Fruit fly (Drosophila melanogaster) whole organism, wandering third instar larva: ENCODE measurements around the gene amrt.

Experiments used
- Abd-B ChIP-seq: fragments of >200 bp; optimal IDR thresholded peaks from 2 replicates; lab custom pipeline; 2017; ENCODE audit warnings: missing biosample characterization, missing genetic modification characterization
- CG32264 ChIP-seq: fragments of 200-800 bp; sonication (Bioruptor generic); optimal IDR thresholded peaks from 2 replicates; lab custom pipeline; 2016; ENCODE audit warnings: missing biosample characterization, missing genetic modification characterization
- Dfd ChIP-seq: fragments of >200 bp; optimal IDR thresholded peaks from 2 replicates; lab custom pipeline; 2017; ENCODE audit warnings: missing biosample characterization, missing genetic modification characterization
- Hr83 ChIP-seq: fragments of 200-300 bp; sonication (Bioruptor generic); optimal IDR thresholded peaks from 2 replicates; lab custom pipeline; 2016; ENCODE audit warnings: missing biosample characterization, mild to moderate bottlenecking, missing genetic modification characterization, moderate library complexity; ENCODE audit not compliant: poor library complexity, severe bottlenecking
- Myc ChIP-seq: fragments of >200 bp; optimal IDR thresholded peaks from 2 replicates; lab custom pipeline; 2017
- Sp1 ChIP-seq: fragments of 200-800 bp; sonication (Bioruptor generic); optimal IDR thresholded peaks from 3 replicates; lab custom pipeline; 2019; ENCODE audit warnings: missing biosample characterization, mild to moderate bottlenecking, missing genetic modification characterization, moderate library complexity
- dmrt93B ChIP-seq: fragments of 200-800 bp; sonication (Bioruptor generic); optimal IDR thresholded peaks from 2 replicates; lab custom pipeline; 2018; ENCODE audit warnings: missing biosample characterization, mild to moderate bottlenecking, missing genetic modification characterization
- h ChIP-seq: fragments of 200-800 bp; sonication (Bioruptor generic); optimal IDR thresholded peaks from 3 replicates; lab custom pipeline; 2016; ENCODE audit warnings: missing biosample characterization, mild to moderate bottlenecking, missing genetic modification characterization
- jim ChIP-seq: fragments of 175-275, 200-325 bp; sonication (Bioruptor generic); optimal IDR thresholded peaks from 2 replicates; lab custom pipeline; 2016; ENCODE audit warnings: missing biosample characterization, mild to moderate bottlenecking, missing genetic modification characterization
- lola ChIP-seq: fragments of >200 bp; optimal IDR thresholded peaks from 2 replicates; lab custom pipeline; 2017; ENCODE audit warnings: missing biosample characterization, missing genetic modification characterization
- psq ChIP-seq: fragments of 200-800 bp; sonication (Bioruptor generic); optimal IDR thresholded peaks from 3 replicates; lab custom pipeline; 2017; ENCODE audit warnings: missing biosample characterization, mild to moderate bottlenecking, missing genetic modification characterization, moderate library complexity
- usp ChIP-seq: fragments of >200 bp; optimal IDR thresholded peaks from 2 replicates; lab custom pipeline; 2017; ENCODE audit warnings: missing biosample characterization, missing genetic modification characterization

DNA sequence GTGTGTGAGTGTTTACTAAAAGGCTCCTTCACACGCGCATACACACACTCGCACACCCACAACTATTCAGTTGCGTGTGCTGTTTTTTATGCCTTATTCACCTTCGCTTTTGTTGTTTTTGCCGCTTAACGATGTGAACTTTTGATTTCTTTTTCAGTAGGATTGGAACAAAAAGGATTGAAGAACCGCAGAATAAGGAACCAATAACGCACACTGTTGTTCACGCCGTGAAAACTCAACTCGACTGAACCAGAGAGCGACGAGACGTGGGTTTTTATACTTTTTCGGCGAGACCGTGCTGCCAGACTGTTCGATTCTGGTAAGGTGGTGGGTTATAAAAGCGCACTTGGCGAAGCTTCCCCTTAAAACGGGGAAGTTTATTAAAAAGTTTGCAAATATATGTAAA, 27.1 kb upstream of the amrt start, which contains the start of gene Pdcd4:
- no peak for TF ChIP-seq Abd-B (GFP tag; lab: Kevin White, UChicago)
- no peak for TF ChIP-seq jim
- TF ChIP-seq psq, result no peak
- no peak for TF ChIP-seq Dfd (GFP tag; lab: Kevin White, UChicago)
- TF ChIP-seq usp, result no peak
- TF ChIP-seq Myc (lab: Kevin White, UChicago), result no peak
- peak; percentile 45 for TF ChIP-seq Sp1 (GFP tag; lab: Kevin White, UChicago)
- peak; percentile 11 for TF ChIP-seq h
- TF ChIP-seq lola (GFP tag; lab: Kevin White, UChicago), result no peak
- no peak for TF ChIP-seq Hr83 (GFP tag; lab: Kevin White, UChicago)
- no peak for TF ChIP-seq dmrt93B (GFP tag; lab: Kevin White, UChicago)
- TF ChIP-seq CG32264, result no peak
